Fruit fly (Drosophila melanogaster) whole organism, embryonic: ENCODE results near the gene Arp8.

Source experiments
- CG10431 ChIP-seq: fragments of 200-800 bp; sonication (Bioruptor generic); optimal IDR thresholded peaks from 3 replicates; lab custom pipeline; 2018; ENCODE audit warnings: missing biosample characterization, mild to moderate bottlenecking, missing genetic modification characterization
- CG14710 ChIP-seq: fragments of 200-800 bp; sonication (Bioruptor generic); optimal IDR thresholded peaks from 3 replicates; lab custom pipeline; 2019; ENCODE audit warnings: missing biosample characterization, mild to moderate bottlenecking, missing genetic modification characterization, moderate library complexity
- CG15514 ChIP-seq: fragments of 200-800 bp; sonication (Bioruptor generic); optimal IDR thresholded peaks from 3 replicates; lab custom pipeline; 2017; ENCODE audit warnings: missing biosample characterization, missing genetic modification characterization, mild to moderate bottlenecking, moderate library complexity, missing genetic modification reagents
- CG15696 ChIP-seq: fragments of 200-800 bp; sonication (Bioruptor generic); optimal IDR thresholded peaks from 2 replicates; lab custom pipeline; 2019; ENCODE audit warnings: missing biosample characterization, mild to moderate bottlenecking, missing genetic modification characterization, moderate library complexity
- CG1603 ChIP-seq: fragments of 200-800 bp; sonication (Bioruptor generic); optimal IDR thresholded peaks from 2 replicates; lab custom pipeline; 2019; ENCODE audit warnings: missing biosample characterization, mild to moderate bottlenecking, missing genetic modification characterization, moderate library complexity
- CG17328 ChIP-seq: fragments of 200-800 bp; sonication (Bioruptor generic); IDR thresholded peaks from 2 replicates; pipeline ENCODE4 v1.3.6; 2022; ENCODE audit warnings: missing biosample characterization, missing genetic modification characterization
- CG17568 ChIP-seq: fragments of 200-800 bp; sonication (Bioruptor generic); optimal IDR thresholded peaks from 2 replicates; lab custom pipeline; 2018; ENCODE audit warnings: missing biosample characterization, mild to moderate bottlenecking, missing genetic modification characterization, moderate library complexity
- CG2875 ChIP-seq: fragments of 200-800 bp; sonication (Bioruptor generic); optimal IDR thresholded peaks from 2 replicates; lab custom pipeline; 2017; ENCODE audit warnings: missing biosample characterization, mild to moderate bottlenecking, missing genetic modification characterization, missing genetic modification reagents
- CG30431 ChIP-seq: fragments of 200-800 bp; sonication (Bioruptor generic); optimal IDR thresholded peaks from 2 replicates; lab custom pipeline; 2017; ENCODE audit warnings: missing biosample characterization, missing genetic modification characterization
- CG31441 ChIP-seq: fragments of 200-800 bp; sonication (Bioruptor generic); IDR thresholded peaks from 2 replicates; pipeline ENCODE4 v1.3.6; 2022; ENCODE audit warnings: missing biosample characterization, missing genetic modification characterization
- CG33557 ChIP-seq: fragments of 200-800 bp; sonication (Bioruptor generic); optimal IDR thresholded peaks from 2 replicates; lab custom pipeline; 2019; ENCODE audit warnings: missing biosample characterization, mild to moderate bottlenecking, missing genetic modification characterization, moderate library complexity
- CG3847 ChIP-seq: fragments of 200-800 bp; sonication (Bioruptor generic); IDR thresholded peaks from 2 replicates; pipeline ENCODE4 v1.3.6; 2022; ENCODE audit warnings: missing biosample characterization, missing genetic modification characterization
- CG4360 ChIP-seq: fragments of 200-800 bp; sonication (Bioruptor generic); IDR thresholded peaks from 2 replicates; pipeline ENCODE4 v1.3.6; 2022; ENCODE audit warnings: missing biosample characterization, missing genetic modification characterization
- CG4730 ChIP-seq: fragments of 200-800 bp; sonication (Bioruptor generic); IDR thresholded peaks from 2 replicates; pipeline ENCODE4 v1.3.6; 2022; ENCODE audit warnings: missing biosample characterization, missing genetic modification characterization
- CG7357 ChIP-seq: fragments of 200-800 bp; sonication (Bioruptor generic); IDR thresholded peaks from 3 replicates; pipeline ENCODE4 v1.3.6; 2022; ENCODE audit warnings: missing biosample characterization, missing genetic modification characterization
- CG9727 ChIP-seq: fragments of 200-800 bp; sonication (Bioruptor generic); optimal IDR thresholded peaks from 3 replicates; lab custom pipeline; 2017; ENCODE audit warnings: missing biosample characterization, mild to moderate bottlenecking, missing genetic modification characterization
- Dek ChIP-seq: fragments of 200-800 bp; sonication (Bioruptor generic); optimal IDR thresholded peaks from 3 replicates; lab custom pipeline; 2019; ENCODE audit warnings: missing biosample characterization, mild to moderate bottlenecking, missing genetic modification characterization, moderate library complexity
- Ets65A ChIP-seq: fragments of 200-800 bp; sonication (Bioruptor generic); peaks from one replicate; lab custom pipeline; 2016; ENCODE audit warnings: missing biosample characterization, missing genetic modification characterization
- Pdp1 ChIP-seq, 2 experiments: fragments of 200-800 bp; sonication (Bioruptor generic); optimal IDR thresholded peaks; 3 replicates each; lab custom pipeline; 2016; ENCODE audit warnings: missing biosample characterization in 2 of 2, missing genetic modification characterization in 2 of 2, mild to moderate bottlenecking in 1 of 2, moderate library complexity in 1 of 2
- Ptx1 ChIP-seq: fragments of 200-800 bp; sonication (Bioruptor generic); IDR thresholded peaks from 2 replicates; pipeline ENCODE4 v1.3.6; 2022; ENCODE audit warnings: missing biosample characterization, missing genetic modification characterization
- Six4 ChIP-seq: fragments of 200-800 bp; sonication (Bioruptor generic); optimal IDR thresholded peaks from 2 replicates; lab custom pipeline; 2016; ENCODE audit warnings: missing biosample characterization, missing genetic modification characterization
- Sox102F ChIP-seq: fragments of 200-800 bp; sonication (Bioruptor generic); optimal IDR thresholded peaks from 2 replicates; lab custom pipeline; 2018; ENCODE audit warnings: missing biosample characterization, mild to moderate bottlenecking, missing genetic modification characterization, moderate library complexity
- Ssrp ChIP-seq: fragments of 200-800 bp; sonication (Bioruptor generic); optimal IDR thresholded peaks from 2 replicates; lab custom pipeline; 2018; ENCODE audit warnings: missing biosample characterization, mild to moderate bottlenecking, missing genetic modification characterization, moderate library complexity
- Xrp1 ChIP-seq: fragments of 200-800 bp; sonication (Bioruptor generic); IDR thresholded peaks from 2 replicates; pipeline ENCODE4 v1.3.6; 2022; ENCODE audit warnings: missing biosample characterization, missing genetic modification characterization
- bsh ChIP-seq, 2 experiments: fragments of 200-800 bp; sonication (Bioruptor generic); optimal IDR thresholded peaks; 2 replicates each; lab custom pipeline; 2017 to 2018; ENCODE audit warnings: mild to moderate bottlenecking in 2 of 2, missing biosample characterization in 2 of 2, missing genetic modification characterization in 2 of 2, moderate library complexity in 1 of 2
- dimm ChIP-seq: fragments of 200-800 bp; sonication (Bioruptor generic); IDR thresholded peaks from 2 replicates; pipeline ENCODE4 v1.3.6; 2022; ENCODE audit warnings: missing biosample characterization, missing genetic modification characterization
- dmrt11E ChIP-seq: fragments of 200-800 bp; sonication (Bioruptor generic); optimal IDR thresholded peaks from 3 replicates; lab custom pipeline; 2018; ENCODE audit warnings: missing biosample characterization, mild to moderate bottlenecking, missing genetic modification characterization, moderate library complexity
- grn ChIP-seq: fragments of 200-800 bp; sonication (Bioruptor generic); optimal IDR thresholded peaks from 3 replicates; lab custom pipeline; 2017; ENCODE audit warnings: missing biosample characterization, missing genetic modification characterization
- hth ChIP-seq: fragments of >200 bp; optimal IDR thresholded peaks from 2 replicates; lab custom pipeline; 2017; ENCODE audit warnings: inconsistent platforms
- nom ChIP-seq: fragments of 200-800 bp; sonication (Bioruptor generic); optimal IDR thresholded peaks from 2 replicates; lab custom pipeline; 2017; ENCODE audit warnings: missing biosample characterization, missing genetic modification characterization, mild to moderate bottlenecking, moderate library complexity, missing genetic modification reagents
- ranshi ChIP-seq: fragments of 200-800 bp; sonication (Bioruptor generic); IDR thresholded peaks from 2 replicates; pipeline ENCODE4 v1.3.6; 2022; ENCODE audit warnings: missing biosample characterization, missing genetic modification characterization
- sens ChIP-seq: fragments of 200-800 bp; sonication (Bioruptor generic); peaks from one replicate; lab custom pipeline; 2016; ENCODE audit warnings: missing biosample characterization, missing genetic modification characterization
- sqz ChIP-seq: fragments of 200-800 bp; sonication (Bioruptor generic); optimal IDR thresholded peaks from 3 replicates; lab custom pipeline; 2018; ENCODE audit warnings: missing biosample characterization, mild to moderate bottlenecking, missing genetic modification characterization
- stwl ChIP-seq: fragments of 200-800 bp; sonication (Bioruptor generic); optimal IDR thresholded peaks from 3 replicates; lab custom pipeline; 2018; ENCODE audit warnings: missing biosample characterization, mild to moderate bottlenecking, missing genetic modification characterization, moderate library complexity
- wor ChIP-seq: fragments of 200-800 bp; sonication (Bioruptor generic); IDR thresholded peaks from 2 replicates; pipeline ENCODE4 v1.3.6; 2022; ENCODE audit warnings: missing biosample characterization, missing genetic modification characterization
- zfh1 ChIP-seq: fragments of 200-800 bp; sonication (Bioruptor generic); IDR thresholded peaks from 3 replicates; pipeline ENCODE4 v1.3.6; 2022; ENCODE audit warnings: missing biosample characterization, missing genetic modification characterization

Arp8 gene

DNA sequence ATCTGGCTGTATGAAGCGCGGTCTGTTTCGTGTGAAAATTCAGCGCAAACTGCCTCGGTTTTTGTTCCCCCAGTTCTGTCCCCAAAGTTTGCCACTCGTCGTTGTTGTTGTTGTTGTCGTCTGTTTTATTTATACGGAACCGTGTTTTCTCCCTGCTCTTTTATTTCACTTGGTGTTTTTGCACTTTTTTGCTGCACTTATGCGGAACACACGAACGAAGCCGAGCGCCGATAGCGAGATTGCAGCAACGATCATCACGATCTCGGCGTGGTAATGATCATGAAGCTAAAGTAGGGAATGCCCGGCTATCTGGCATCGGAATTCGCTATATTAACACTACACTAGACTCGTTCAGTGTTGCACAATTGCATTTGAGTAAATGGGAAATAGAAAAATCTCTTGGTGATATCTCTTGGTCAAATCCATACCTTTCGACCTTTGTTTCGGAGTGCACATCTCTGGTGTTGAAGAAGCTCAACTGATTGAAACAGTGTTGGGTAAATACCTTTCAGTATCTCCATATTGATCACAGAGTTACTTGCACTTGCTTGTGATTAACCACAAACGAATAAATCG is 14.5 kb upstream of the Arp8 start:
- TF ChIP-seq nom (GFP tag; lab: Kevin White, UChicago) (peak; percentile 42), hth (lab: Kevin White, UChicago) (no peak), ranshi (GFP tag; lab: Robert Waterston, UW) (no peak), CG4360 (GFP tag; lab: Robert Waterston, UW) (0 out of 2 replicates have a peak, but pooled peaks have one; percentile 16), CG3847 (GFP tag; lab: Robert Waterston, UW) (no peak), CG17568 (GFP tag; lab: Kevin White, UChicago) (no peak), Six4 (GFP tag; lab: Kevin White, UChicago) (no peak), stwl (tag; lab: Kevin White, UChicago) (peak; percentile 48), Sox102F (GFP tag; lab: Kevin White, UChicago) (no peak), Pdp1 (GFP tag; optimal IDR thresholded peaks at IDR 0.05; lab: Kevin White, UChicago) (no peak), bsh (GFP tag; optimal IDR thresholded peaks at IDR 0.05; lab: Kevin White, UChicago) (peak in 1 of 2 experiments; percentile 24)

- TF ChIP-seq CG4730 (GFP tag; lab: Robert Waterston, UW) (no peak), sens (peak; percentile 35), Ptx1 (GFP tag; lab: Robert Waterston, UW) (no peak)
These were observed 12.7 kb upstream of the Arp8 start for dm6 chrX:17873329-17873728.

dm6 chrX:17872310-17872709 is 11.7 kb upstream of the Arp8 start:
- TF ChIP-seq Ssrp (no peak), CG10431 (GFP tag; lab: Kevin White, UChicago) (no peak), CG17328 (GFP tag; lab: Robert Waterston, UW) (no peak), CG7357 (GFP tag; lab: Robert Waterston, UW) (no peak), Xrp1 (GFP tag; lab: Robert Waterston, UW) (0 out of 2 replicates have a peak, but pooled peaks have one; percentile 12), sens (peak; percentile 80), CG15514 (GFP tag; lab: Kevin White, UChicago) (no peak), CG30431 (GFP tag; lab: Kevin White, UChicago) (no peak), dmrt11E (peak; percentile 38), CG33557 (GFP tag; lab: Kevin White, UChicago) (peak; percentile 36), zfh1 (GFP tag; lab: Robert Waterston, UW) (no peak), dimm (GFP tag; lab: Robert Waterston, UW) (no peak), CG9727 (GFP tag; lab: Kevin White, UChicago) (peak; percentile 35), sqz (GFP tag; lab: Kevin White, UChicago) (no peak), grn (GFP tag; lab: Kevin White, UChicago) (peak; percentile 40), wor (no peak), CG14710 (tag; lab: Kevin White, UChicago) (peak; percentile 11), Dek (tag; lab: Kevin White, UChicago) (no peak), Ets65A (GFP tag; lab: Kevin White, UChicago) (peak; percentile 56), CG2875 (GFP tag; lab: Kevin White, UChicago) (no peak), CG31441 (GFP tag; lab: Robert Waterston, UW) (no peak), CG1603 (peak; percentile 8), CG15696 (tag; lab: Kevin White, UChicago) (peak; percentile 77)
